Fruit fly (Drosophila melanogaster) whole organism, embryonic: ENCODE measurements around the gene CG14183.
A peak's percentile ranks its signal among the peaks of the same experiment; 100 is the strongest.

ENCODE experiments used
- ATbp ChIP-seq: fragments of 200-800 bp; sonication (Bioruptor generic); optimal IDR thresholded peaks from 2 replicates; lab custom pipeline; 2017; ENCODE audit warnings: missing biosample characterization, mild to moderate bottlenecking, missing genetic modification characterization, missing genetic modification reagents
- Abd-B ChIP-seq: fragments of 200-800 bp; sonication (Bioruptor generic); optimal IDR thresholded peaks from 2 replicates; lab custom pipeline; 2018; ENCODE audit warnings: missing biosample characterization, mild to moderate bottlenecking, missing genetic modification characterization, moderate library complexity
- Atf3 ChIP-seq: fragments of 200-800 bp; sonication (Bioruptor generic); optimal IDR thresholded peaks from 3 replicates; lab custom pipeline; 2016; ENCODE audit warnings: missing biosample characterization, missing genetic modification characterization
- Awh ChIP-seq: fragments of 200-800 bp; sonication (Bioruptor generic); IDR thresholded peaks from 2 replicates; pipeline ENCODE4, ENCODE4 v1.3.6; 2022; ENCODE audit warnings: missing biosample characterization, missing genetic modification characterization
- CG10654 ChIP-seq: fragments of 200-800 bp; sonication (Bioruptor generic); optimal IDR thresholded peaks from 2 replicates; lab custom pipeline; 2016; ENCODE audit warnings: missing biosample characterization, missing genetic modification characterization
- CG11695 ChIP-seq: fragments of 200-800 bp; sonication (Bioruptor generic); IDR thresholded peaks from 3 replicates; pipeline ENCODE4 v1.3.6; 2022; ENCODE audit warnings: missing biosample characterization, missing genetic modification characterization
- CG11723 ChIP-seq: fragments of 200-800 bp; sonication (Bioruptor generic); optimal IDR thresholded peaks from 2 replicates; lab custom pipeline; 2017; ENCODE audit warnings: missing biosample characterization, mild to moderate bottlenecking, missing genetic modification characterization
- CG15011 ChIP-seq: fragments of 200-800 bp; sonication (Bioruptor generic); optimal IDR thresholded peaks from 3 replicates; lab custom pipeline; 2018; ENCODE audit warnings: missing biosample characterization, mild to moderate bottlenecking, missing genetic modification characterization
- CG1647 ChIP-seq: fragments of 200-800 bp; sonication (Bioruptor generic); optimal IDR thresholded peaks from 3 replicates; lab custom pipeline; 2016; ENCODE audit warnings: missing biosample characterization, missing genetic modification characterization
- CG17802 ChIP-seq: fragments of 200-800 bp; sonication (Bioruptor generic); optimal IDR thresholded peaks from 2 replicates; lab custom pipeline; 2018; ENCODE audit warnings: missing biosample characterization, mild to moderate bottlenecking, missing genetic modification characterization, moderate library complexity
- CG1792 ChIP-seq: fragments of 200-800 bp; sonication (Bioruptor generic); optimal IDR thresholded peaks from 2 replicates; lab custom pipeline; 2016; ENCODE audit warnings: missing biosample characterization, missing genetic modification characterization
- CG18262 ChIP-seq: fragments of 200-800 bp; optimal IDR thresholded peaks from 3 replicates; lab custom pipeline; 2019; ENCODE audit warnings: missing biosample characterization, mild to moderate bottlenecking, missing genetic modification characterization, moderate library complexity
- CG18476 ChIP-seq: fragments of 200-800 bp; sonication (Bioruptor generic); optimal IDR thresholded peaks from 2 replicates; lab custom pipeline; 2016; ENCODE audit warnings: missing biosample characterization, mild to moderate bottlenecking, missing genetic modification characterization
- CG30403 ChIP-seq: fragments of 200-800 bp; sonication (Bioruptor generic); optimal IDR thresholded peaks from 3 replicates; lab custom pipeline; 2016; ENCODE audit warnings: missing biosample characterization, missing genetic modification characterization
- CG31388 ChIP-seq: fragments of 200-800 bp; sonication (Bioruptor generic); optimal IDR thresholded peaks from 2 replicates; lab custom pipeline; 2016; ENCODE audit warnings: missing biosample characterization, missing genetic modification characterization
- CG31441 ChIP-seq: fragments of 200-800 bp; sonication (Bioruptor generic); IDR thresholded peaks from 2 replicates; pipeline ENCODE4 v1.3.6; 2022; ENCODE audit warnings: missing biosample characterization, missing genetic modification characterization
- CG3163 ChIP-seq: fragments of 200-800 bp; sonication (Bioruptor generic); optimal IDR thresholded peaks from 3 replicates; lab custom pipeline; 2016; ENCODE audit warnings: missing biosample characterization, missing genetic modification characterization
- CG32532 ChIP-seq: fragments of 200-800 bp; sonication (Bioruptor generic); IDR thresholded peaks from 2 replicates; pipeline ENCODE4 v1.3.6; 2022; ENCODE audit warnings: missing biosample characterization, missing genetic modification characterization
- CG4328 ChIP-seq: fragments of 200-800 bp; sonication (Bioruptor generic); optimal IDR thresholded peaks from 3 replicates; lab custom pipeline; 2017; ENCODE audit warnings: missing biosample characterization, missing genetic modification reagents, missing genetic modification characterization
- CG5953 ChIP-seq: fragments of 200-800 bp; sonication (Bioruptor generic); IDR thresholded peaks from 2 replicates; pipeline ENCODE4 v1.3.6; 2022; ENCODE audit warnings: missing biosample characterization, missing genetic modification characterization
- CG6272 ChIP-seq: fragments of 200-800 bp; sonication (Bioruptor generic); IDR thresholded peaks from 2 replicates; pipeline ENCODE4 v1.3.6; 2022; ENCODE audit warnings: missing biosample characterization, missing genetic modification characterization
- CG7372 ChIP-seq: fragments of 200-800 bp; sonication (Bioruptor generic); IDR thresholded peaks from 2 replicates; pipeline ENCODE4 v1.3.6; 2022; ENCODE audit warnings: missing biosample characterization, missing genetic modification characterization
- CG7839 ChIP-seq: fragments of 200-800 bp; sonication (Bioruptor generic); optimal IDR thresholded peaks from 3 replicates; lab custom pipeline; 2018; ENCODE audit warnings: missing biosample characterization, mild to moderate bottlenecking, missing genetic modification characterization, moderate library complexity
- CG7963 ChIP-seq: fragments of 200-800 bp; sonication (Bioruptor generic); IDR thresholded peaks from 3 replicates; pipeline ENCODE4 v1.3.6; 2022; ENCODE audit warnings: missing biosample characterization, missing genetic modification characterization; ENCODE audit not compliant: partially characterized antibody
- CG8924 ChIP-seq: fragments of 200-800 bp; optimal IDR thresholded peaks from 3 replicates; lab custom pipeline; 2019; ENCODE audit warnings: missing biosample characterization, mild to moderate bottlenecking, missing genetic modification characterization, moderate library complexity
- Dfd ChIP-seq, 2 experiments: fragments of >200 bp; optimal IDR thresholded peaks; 2 replicates each; lab custom pipeline; 2017; ENCODE audit warnings: missing biosample characterization in 2 of 2, missing genetic modification characterization in 2 of 2
- Dll ChIP-seq: fragments of 200-800 bp; sonication (Bioruptor generic); IDR thresholded peaks from 4 replicates; pipeline ENCODE4 v1.3.6; 2022; ENCODE audit warnings: missing biosample characterization, missing genetic modification characterization; ENCODE audit not compliant: partially characterized antibody
- Doc3 ChIP-seq: fragments of 200-800 bp; sonication (Bioruptor generic); IDR thresholded peaks from 3 replicates; pipeline ENCODE4 v1.3.6; 2022; ENCODE audit warnings: missing biosample characterization, missing genetic modification characterization; ENCODE audit not compliant: partially characterized antibody
- Fer2 ChIP-seq: fragments of 200-800 bp; sonication (Bioruptor generic); optimal IDR thresholded peaks from 2 replicates; lab custom pipeline; 2018; ENCODE audit warnings: missing biosample characterization, mild to moderate bottlenecking, missing genetic modification characterization, moderate library complexity
- Hr3 ChIP-seq: fragments of 200-800 bp; sonication (Bioruptor generic); optimal IDR thresholded peaks from 3 replicates; lab custom pipeline; 2016; ENCODE audit warnings: missing biosample characterization, missing genetic modification characterization
- Lim3 ChIP-seq: fragments of 200-800 bp; sonication (Bioruptor generic); IDR thresholded peaks from 2 replicates; pipeline ENCODE4 v1.3.6; 2022; ENCODE audit warnings: missing biosample characterization, missing genetic modification characterization
- NC2β ChIP-seq: fragments of 200-800 bp; sonication (Bioruptor generic); optimal IDR thresholded peaks from 2 replicates; lab custom pipeline; 2016; ENCODE audit warnings: missing biosample characterization, missing genetic modification characterization
- NfI ChIP-seq: fragments of 200-800 bp; sonication (Bioruptor generic); optimal IDR thresholded peaks from 3 replicates; lab custom pipeline; 2018; ENCODE audit warnings: missing biosample characterization, mild to moderate bottlenecking, missing genetic modification characterization, moderate library complexity
- Six4 ChIP-seq: fragments of 200-800 bp; sonication (Bioruptor generic); optimal IDR thresholded peaks from 2 replicates; lab custom pipeline; 2016; ENCODE audit warnings: missing biosample characterization, missing genetic modification characterization
- ab ChIP-seq: fragments of 200-800 bp; sonication (Bioruptor generic); optimal IDR thresholded peaks from 2 replicates; lab custom pipeline; 2016; ENCODE audit warnings: missing biosample characterization, missing genetic modification characterization
- al ChIP-seq: fragments of 200-800 bp; sonication (Bioruptor generic); IDR thresholded peaks from 2 replicates; pipeline ENCODE4 v1.3.6; 2022; ENCODE audit warnings: missing biosample characterization, missing genetic modification characterization
- dati ChIP-seq: fragments of 200-800 bp; sonication (Bioruptor generic); IDR thresholded peaks from 2 replicates; pipeline ENCODE4 v1.3.6; 2022; ENCODE audit warnings: missing biosample characterization, missing genetic modification characterization
- dmrt11E ChIP-seq: fragments of 200-800 bp; sonication (Bioruptor generic); optimal IDR thresholded peaks from 3 replicates; lab custom pipeline; 2018; ENCODE audit warnings: missing biosample characterization, mild to moderate bottlenecking, missing genetic modification characterization, moderate library complexity
- gcm ChIP-seq: fragments of 200-800 bp; sonication (Bioruptor generic); optimal IDR thresholded peaks from 2 replicates; lab custom pipeline; 2019; ENCODE audit warnings: missing biosample characterization, mild to moderate bottlenecking, missing genetic modification characterization, moderate library complexity
- hbn ChIP-seq: fragments of 200-800 bp; sonication (Bioruptor generic); IDR thresholded peaks from 2 replicates; pipeline ENCODE4 v1.3.6; 2022; ENCODE audit warnings: missing biosample characterization, missing genetic modification characterization; ENCODE audit not compliant: partially characterized antibody
- jigr1 ChIP-seq: fragments of 200-800 bp; sonication (Bioruptor generic); IDR thresholded peaks from 3 replicates; pipeline ENCODE4 v1.3.6; 2022; ENCODE audit warnings: missing biosample characterization, missing genetic modification characterization
- jumu ChIP-seq: fragments of 200-800 bp; sonication (Bioruptor generic); optimal IDR thresholded peaks from 3 replicates; lab custom pipeline; 2016; ENCODE audit warnings: missing biosample characterization, missing genetic modification characterization
- lmd ChIP-seq: fragments of 200-800 bp; sonication (Bioruptor generic); IDR thresholded peaks from 2 replicates; pipeline ENCODE4 v1.3.6; 2022; ENCODE audit warnings: missing biosample characterization, missing genetic modification characterization
- nerfin-2 ChIP-seq: fragments of 200-800 bp; sonication (Bioruptor generic); IDR thresholded peaks from 2 replicates; pipeline ENCODE4 v1.3.6; 2022; ENCODE audit warnings: missing biosample characterization, missing genetic modification characterization; ENCODE audit not compliant: partially characterized antibody
- oc ChIP-seq: fragments of 200-800 bp; sonication (Bioruptor generic); optimal IDR thresholded peaks from 2 replicates; lab custom pipeline; 2018; ENCODE audit warnings: missing biosample characterization, mild to moderate bottlenecking, missing genetic modification characterization, moderate library complexity
- peb ChIP-seq: fragments of 200-800 bp; sonication (Bioruptor generic); IDR thresholded peaks from 2 replicates; pipeline ENCODE4 v1.3.6; 2022; ENCODE audit warnings: missing biosample characterization, missing genetic modification characterization
- pho ChIP-seq: fragments of 200-800 bp; sonication (Bioruptor generic); optimal IDR thresholded peaks from 2 replicates; lab custom pipeline; 2016; ENCODE audit warnings: missing biosample characterization, missing genetic modification characterization
- ranshi ChIP-seq: fragments of 200-800 bp; sonication (Bioruptor generic); IDR thresholded peaks from 2 replicates; pipeline ENCODE4 v1.3.6; 2022; ENCODE audit warnings: missing biosample characterization, missing genetic modification characterization
- sens ChIP-seq: fragments of 200-800 bp; sonication (Bioruptor generic); peaks from one replicate; lab custom pipeline; 2016; ENCODE audit warnings: missing biosample characterization, missing genetic modification characterization

Gene CG14183

DNA sequence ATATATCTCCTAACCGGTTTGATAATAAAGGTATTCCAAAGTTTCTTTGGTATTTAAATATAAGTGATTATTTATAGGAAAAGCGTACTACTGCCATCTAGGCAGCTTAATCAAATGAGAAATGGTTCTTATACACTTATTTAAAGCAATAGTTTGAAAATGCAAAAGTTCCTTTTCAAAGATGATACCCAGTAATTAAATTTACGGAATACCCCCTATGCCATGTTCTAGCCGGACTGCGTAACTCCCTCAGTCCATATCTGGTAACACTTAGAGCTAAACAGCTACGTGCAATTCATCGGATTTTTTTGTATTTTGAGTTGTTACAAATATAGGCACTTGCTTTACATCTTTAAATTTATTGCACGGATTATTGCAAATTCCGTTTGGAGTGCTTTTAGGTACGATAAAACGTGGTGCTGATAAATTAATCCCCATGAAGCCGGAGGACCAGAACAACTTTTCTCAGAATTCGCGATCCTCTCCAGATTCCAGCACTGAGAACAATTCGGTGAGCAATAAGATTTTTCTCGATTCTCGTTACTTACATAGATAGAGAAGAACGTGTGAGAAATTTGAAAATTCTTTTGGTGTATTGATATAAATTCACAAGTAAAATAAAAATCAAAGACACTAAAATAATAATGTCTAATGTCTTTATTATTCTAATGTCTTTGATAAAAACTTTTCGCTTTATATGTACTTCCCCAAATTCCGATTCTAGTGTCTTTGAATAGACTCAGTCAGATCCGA lies 25.0 kb downstream of the CG14183 start, which contains the start of gene CG7668 (continued):
- TF ChIP-seq oc (tag; lab: Kevin White, UChicago): peak; percentile 92
- TF ChIP-seq nerfin-2 (GFP tag; lab: Robert Waterston, UW): peak; percentile 44; the same call in 1 of the 2 replicates
- TF ChIP-seq ATbp (GFP tag; lab: Kevin White, UChicago): peak; percentile 87
- peak; percentile 23 for TF ChIP-seq CG1647 (GFP tag; lab: Kevin White, UChicago)
- peak; percentile 33; the same call in 1 of the 4 replicates for TF ChIP-seq Dll
- TF ChIP-seq dmrt11E: peak; percentile 92
- no peak for TF ChIP-seq Doc3 (GFP tag; lab: Robert Waterston, UW)
- no peak; the same call in 1 of the 2 replicates for TF ChIP-seq Lim3 (GFP tag; lab: Robert Waterston, UW)
- TF ChIP-seq hbn: no peak
- peak; percentile 89 for TF ChIP-seq NfI
- TF ChIP-seq pho (GFP tag; lab: Kevin White, UChicago): peak; percentile 89
- TF ChIP-seq Atf3: peak; percentile 79
- TF ChIP-seq dati (GFP tag; lab: Robert Waterston, UW): no peak; the same call in 1 of the 2 replicates
- peak; percentile 93 for TF ChIP-seq gcm (GFP tag; lab: Kevin White, UChicago)
- no peak for TF ChIP-seq Abd-B (GFP tag; lab: Kevin White, UChicago)
- peak; percentile 60 for TF ChIP-seq CG3163
- peak; percentile 88 for TF ChIP-seq NC2β (GFP tag; lab: Kevin White, UChicago)
- TF ChIP-seq lmd: no peak; the same call in 1 of the 2 replicates
- peak; percentile 53 for TF ChIP-seq CG31388 (GFP tag; lab: Kevin White, UChicago)
- peak; percentile 84 for TF ChIP-seq CG10654
- no peak for TF ChIP-seq CG6272 (GFP tag; lab: Robert Waterston, UW)
- peak; percentile 91 for TF ChIP-seq CG7839
- peak; percentile 11 for TF ChIP-seq ab (GFP tag; lab: Kevin White, UChicago)
- peak; percentile 94 for TF ChIP-seq CG8924
- TF ChIP-seq jigr1 (GFP tag; lab: Robert Waterston, UW): peak; percentile 60; the same call in 1 of the 3 replicates
- TF ChIP-seq CG5953 (GFP tag; lab: Robert Waterston, UW): peak; percentile 82
- no peak for TF ChIP-seq Dfd (GFP tag; optimal IDR thresholded peaks at IDR 0.05; lab: Kevin White, UChicago)
- TF ChIP-seq CG1792 (GFP tag; lab: Kevin White, UChicago): peak; percentile 78
- peak; percentile 93 for TF ChIP-seq CG18262 (tag; lab: Kevin White, UChicago)
- peak; percentile 91; the same call in 1 of the 2 replicates for TF ChIP-seq ranshi (GFP tag; lab: Robert Waterston, UW)
- TF ChIP-seq Six4 (GFP tag; lab: Kevin White, UChicago): peak; percentile 85
- peak; percentile 67 for TF ChIP-seq CG17802 (tag; lab: Kevin White, UChicago)
- peak; percentile 71 for TF ChIP-seq Fer2
- peak; percentile 94 for TF ChIP-seq CG31441 (GFP tag; lab: Robert Waterston, UW)
- TF ChIP-seq peb (GFP tag; lab: Robert Waterston, UW): peak; percentile 59; the same call in 1 of the 2 replicates
- peak; percentile 87 for TF ChIP-seq CG18476 (GFP tag; lab: Kevin White, UChicago)
- TF ChIP-seq CG7372 (GFP tag; lab: Robert Waterston, UW): peak; percentile 86
- peak; percentile 93 for TF ChIP-seq CG11695
- peak; percentile 74 for TF ChIP-seq CG11723 (GFP tag; lab: Kevin White, UChicago)
- no peak for TF ChIP-seq CG7963
- TF ChIP-seq CG4328 (GFP tag; lab: Kevin White, UChicago): peak; percentile 87
- peak; percentile 81 for TF ChIP-seq Hr3
- TF ChIP-seq Awh (GFP tag; lab: Robert Waterston, UW): no peak
- peak; percentile 94 for TF ChIP-seq CG32532
- TF ChIP-seq CG15011: peak; percentile 70
- TF ChIP-seq jumu (GFP tag; lab: Kevin White, UChicago): peak; percentile 85
- TF ChIP-seq sens: peak; percentile 99
- no peak; the same call in 1 of the 2 replicates for TF ChIP-seq al (GFP tag; lab: Robert Waterston, UW)
- TF ChIP-seq CG30403 (GFP tag; lab: Kevin White, UChicago): peak; percentile 90
